Worm (Caenorhabditis elegans) whole organism, midembryonic: ENCODE results near the gene prx-19.

ENCODE experiments used
- flt-1 ChIP-seq: fragments of 200-800 bp; sonication (Bioruptor generic); IDR thresholded peaks from 2 replicates; pipeline ENCODE4 v1.3.6; 2022; ENCODE audit warnings: missing genetic modification characterization, missing compliant biosample characterization
- klf-2 ChIP-seq: fragments of 200-800 bp; sonication (Bioruptor generic); conservative IDR thresholded peaks from 2 replicates; pipeline ENCODE4 v1.3.6; 2022; ENCODE audit warnings: missing genetic modification reagents, missing genetic modification characterization, missing compliant biosample characterization
- med-1 ChIP-seq: sonication (generic microtip); optimal IDR thresholded peaks from 2 replicates; lab custom pipeline; 2017; ENCODE audit warnings: missing genetic modification characterization, mild to moderate bottlenecking, missing compliant biosample characterization, antibody characterized with exemption, missing genetic modification reagents; ENCODE audit not compliant: insufficient read depth
- tab-1 ChIP-seq: fragments of 200-800 bp; sonication (Bioruptor generic); IDR thresholded peaks from 2 replicates; pipeline ENCODE4 v1.3.6; 2022; ENCODE audit warnings: missing genetic modification characterization, missing compliant biosample characterization

DNA sequence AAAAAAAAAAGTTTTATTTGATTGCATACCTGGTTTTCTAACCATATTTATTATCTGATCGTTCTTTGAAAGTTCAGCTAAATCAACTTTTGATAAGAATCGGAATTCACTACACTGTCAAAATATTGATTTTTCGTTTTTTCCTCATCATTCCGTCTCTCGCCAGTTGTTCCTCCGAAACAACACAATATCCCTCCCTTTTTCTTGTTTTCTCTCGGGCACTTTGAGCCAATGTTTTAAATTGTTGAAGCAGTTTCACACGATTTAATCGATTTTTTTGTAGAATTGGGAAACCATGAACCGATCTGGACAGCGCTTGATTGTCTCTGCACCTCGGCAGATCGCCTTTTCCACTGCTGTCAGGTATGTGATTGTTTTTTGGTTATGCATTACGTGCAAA, 39.8 kb downstream of the prx-19 start, which contains the start of gene K02D10.1:
- TF ChIP-seq tab-1 (no peak), med-1 (GFP tag; lab: Kevin White, UChicago) (no peak), flt-1 (no peak), klf-2 (GFP tag; lab: Robert Waterston, UW) (no peak)
